Fruit fly (Drosophila melanogaster) whole organism, prepupa: Measurements from ENCODE around the gene awd.

Source experiments
- Blimp-1 ChIP-seq: fragments of 200-800 bp; sonication (Bioruptor generic); optimal IDR thresholded peaks from 3 replicates; lab custom pipeline; 2017; ENCODE audit warnings: missing biosample characterization, missing genetic modification characterization, mild to moderate bottlenecking, moderate library complexity, missing genetic modification reagents
- CG10669 ChIP-seq: fragments of 200-800 bp; sonication (Bioruptor generic); optimal IDR thresholded peaks from 3 replicates; lab custom pipeline; 2018; ENCODE audit warnings: missing biosample characterization, mild to moderate bottlenecking, missing genetic modification characterization, moderate library complexity
- CG11902 ChIP-seq: fragments of 200-800 bp; sonication (Bioruptor generic); optimal IDR thresholded peaks from 3 replicates; lab custom pipeline; 2016; ENCODE audit warnings: missing biosample characterization, missing genetic modification characterization
- CG15336 ChIP-seq: fragments of 200-800 bp; sonication (Bioruptor generic); IDR thresholded peaks from 2 replicates; pipeline ENCODE4 v1.3.6; 2022; ENCODE audit warnings: missing biosample characterization, missing genetic modification characterization
- CG1621 ChIP-seq: fragments of 200-800 bp; sonication (Bioruptor generic); optimal IDR thresholded peaks from 3 replicates; lab custom pipeline; 2018; ENCODE audit warnings: missing biosample characterization, mild to moderate bottlenecking, missing genetic modification characterization
- CG16779 ChIP-seq: fragments of 200-800 bp; sonication (Bioruptor generic); optimal IDR thresholded peaks from 3 replicates; lab custom pipeline; 2017; ENCODE audit warnings: missing biosample characterization, mild to moderate bottlenecking, missing genetic modification characterization
- CG3032 ChIP-seq: fragments of 200-800 bp; optimal IDR thresholded peaks from 2 replicates; lab custom pipeline; 2019; ENCODE audit warnings: missing biosample characterization, mild to moderate bottlenecking, missing genetic modification characterization, moderate library complexity
- CG31627 ChIP-seq: fragments of 200-800 bp; sonication (Bioruptor generic); optimal IDR thresholded peaks from 3 replicates; lab custom pipeline; 2016; ENCODE audit warnings: missing biosample characterization, missing genetic modification characterization
- CG32006 ChIP-seq: fragments of 200-800 bp; sonication (Bioruptor generic); optimal IDR thresholded peaks from 3 replicates; lab custom pipeline; 2017; ENCODE audit warnings: missing biosample characterization, mild to moderate bottlenecking, missing genetic modification characterization
- CG34406 ChIP-seq: fragments of 200-800 bp; sonication (Bioruptor generic); optimal IDR thresholded peaks from 3 replicates; lab custom pipeline; 2016; ENCODE audit warnings: missing biosample characterization, missing genetic modification characterization
- CG6163 ChIP-seq: fragments of 200-800 bp; sonication (Bioruptor generic); IDR thresholded peaks from 3 replicates; pipeline ENCODE4 v1.3.6; 2022; ENCODE audit warnings: missing biosample characterization, missing genetic modification characterization
- CG6276 ChIP-seq: fragments of 200-800 bp; sonication (Bioruptor generic); optimal IDR thresholded peaks from 2 replicates; lab custom pipeline; 2017; ENCODE audit warnings: missing biosample characterization, mild to moderate bottlenecking, missing genetic modification characterization
- CG6808 ChIP-seq: fragments of 200-800 bp; sonication (Bioruptor generic); optimal IDR thresholded peaks from 3 replicates; lab custom pipeline; 2017; ENCODE audit warnings: missing biosample characterization, missing genetic modification characterization, mild to moderate bottlenecking, moderate library complexity, missing genetic modification reagents
- CG6854 ChIP-seq: fragments of 200-800 bp; sonication (Bioruptor generic); optimal IDR thresholded peaks from 2 replicates; lab custom pipeline; 2017; ENCODE audit warnings: missing biosample characterization, mild to moderate bottlenecking, missing genetic modification characterization
- CG7368 ChIP-seq: fragments of 200-800 bp; sonication (Bioruptor generic); optimal IDR thresholded peaks from 3 replicates; lab custom pipeline; 2016; ENCODE audit warnings: missing biosample characterization, missing genetic modification characterization
- CG8119 ChIP-seq: fragments of 200-800 bp; sonication (Bioruptor generic); IDR thresholded peaks from 3 replicates; pipeline ENCODE4 v1.3.6; 2022; ENCODE audit warnings: missing biosample characterization, missing genetic modification characterization
- CG8632 ChIP-seq: fragments of 200-800 bp; sonication (Bioruptor generic); optimal IDR thresholded peaks from 3 replicates; lab custom pipeline; 2016; ENCODE audit warnings: missing biosample characterization, missing genetic modification characterization
- CG9139 ChIP-seq: fragments of 200-800 bp; sonication (Bioruptor generic); optimal IDR thresholded peaks from 3 replicates; lab custom pipeline; 2017; ENCODE audit warnings: missing biosample characterization, mild to moderate bottlenecking, missing genetic modification characterization
- Eip78C ChIP-seq: fragments of 200-800 bp; sonication (Bioruptor generic); peaks from one replicate; lab custom pipeline; 2016; ENCODE audit warnings: missing biosample characterization, missing genetic modification characterization
- Eip93F ChIP-seq: fragments of 200-800 bp; sonication (Bioruptor generic); optimal IDR thresholded peaks from 2 replicates; lab custom pipeline; 2016; ENCODE audit warnings: missing biosample characterization, mild to moderate bottlenecking, missing genetic modification characterization
- Ets21C ChIP-seq: fragments of 200-800 bp; sonication (Bioruptor generic); optimal IDR thresholded peaks from 3 replicates; lab custom pipeline; 2016; ENCODE audit warnings: missing biosample characterization, missing genetic modification characterization
- Ets96B ChIP-seq: fragments of 200-800 bp; optimal IDR thresholded peaks from 2 replicates; lab custom pipeline; 2019; ENCODE audit warnings: missing biosample characterization, mild to moderate bottlenecking, missing genetic modification characterization, moderate library complexity
- Gug ChIP-seq: fragments of 200-800 bp; sonication (Bioruptor generic); IDR thresholded peaks from 2 replicates; pipeline ENCODE4 v1.3.6; 2022; ENCODE audit warnings: missing biosample characterization, missing genetic modification characterization
- Hr38 ChIP-seq: sonication (Bioruptor generic); optimal IDR thresholded peaks from 2 replicates; lab custom pipeline; 2016; ENCODE audit warnings: missing biosample characterization, missing genetic modification characterization
- Hr39 ChIP-seq: fragments of 200-800 bp; sonication (Bioruptor generic); optimal IDR thresholded peaks from 2 replicates; lab custom pipeline; 2016; ENCODE audit warnings: missing biosample characterization, missing genetic modification characterization
- Hr4 ChIP-seq: fragments of 200-800 bp; sonication (Bioruptor generic); optimal IDR thresholded peaks from 3 replicates; lab custom pipeline; 2016; ENCODE audit warnings: missing biosample characterization, missing genetic modification characterization
- Met ChIP-seq: fragments of 200-800 bp; sonication (Bioruptor generic); optimal IDR thresholded peaks from 3 replicates; lab custom pipeline; 2016; ENCODE audit warnings: missing biosample characterization, missing genetic modification characterization
- Sox15 ChIP-seq: fragments of 200-800 bp; sonication (Bioruptor generic); optimal IDR thresholded peaks from 3 replicates; lab custom pipeline; 2016; ENCODE audit warnings: missing biosample characterization, missing genetic modification characterization
- achi ChIP-seq: fragments of 200-800 bp; sonication (Bioruptor generic); optimal IDR thresholded peaks from 3 replicates; lab custom pipeline; 2016; ENCODE audit warnings: missing biosample characterization, missing genetic modification characterization
- acj6 ChIP-seq: fragments of 200-800 bp; sonication (Bioruptor generic); optimal IDR thresholded peaks from 3 replicates; lab custom pipeline; 2016; ENCODE audit warnings: missing biosample characterization, missing genetic modification characterization
- cyc ChIP-seq: fragments of 200-800 bp; sonication (Bioruptor generic); optimal IDR thresholded peaks from 3 replicates; lab custom pipeline; 2016; ENCODE audit warnings: missing biosample characterization, missing genetic modification characterization
- dsx ChIP-seq: fragments of 200-800 bp; optimal IDR thresholded peaks from 3 replicates; lab custom pipeline; 2019; ENCODE audit warnings: missing biosample characterization, mild to moderate bottlenecking, missing genetic modification characterization, moderate library complexity; ENCODE audit not compliant: poor library complexity, severe bottlenecking
- eg ChIP-seq: fragments of 200-800 bp; sonication (Bioruptor generic); IDR thresholded peaks from 3 replicates; pipeline ENCODE4 v1.3.6; 2022; ENCODE audit warnings: missing biosample characterization, missing genetic modification characterization
- fd59A ChIP-seq: fragments of 200-800 bp; sonication (Bioruptor generic); optimal IDR thresholded peaks from 2 replicates; lab custom pipeline; 2017; ENCODE audit warnings: missing biosample characterization, mild to moderate bottlenecking, missing genetic modification characterization, missing genetic modification reagents
- fkh ChIP-seq: fragments of 200-800 bp; sonication (Bioruptor generic); optimal IDR thresholded peaks from 3 replicates; lab custom pipeline; 2017; ENCODE audit warnings: missing biosample characterization, mild to moderate bottlenecking, missing genetic modification characterization, moderate library complexity
- lz ChIP-seq: fragments of 200-800 bp; sonication (Bioruptor generic); optimal IDR thresholded peaks from 3 replicates; lab custom pipeline; 2016; ENCODE audit warnings: missing biosample characterization, missing genetic modification characterization
- net ChIP-seq: fragments of 200-800 bp; sonication (Bioruptor generic); optimal IDR thresholded peaks from 3 replicates; lab custom pipeline; 2016; ENCODE audit warnings: missing biosample characterization, missing genetic modification characterization
- salr ChIP-seq, 2 experiments: fragments of 200-800 bp; sonication (Bioruptor generic); optimal IDR thresholded peaks; 3 replicates each; lab custom pipeline; 2016 to 2018; ENCODE audit warnings: missing biosample characterization in 2 of 2, missing genetic modification characterization in 2 of 2, mild to moderate bottlenecking in 1 of 2
- spab ChIP-seq: fragments of 200-800 bp; sonication (Bioruptor generic); optimal IDR thresholded peaks from 2 replicates; lab custom pipeline; 2017; ENCODE audit warnings: missing biosample characterization, mild to moderate bottlenecking, missing genetic modification characterization, missing genetic modification reagents
- ss ChIP-seq, 2 experiments: fragments of 200-800 bp; sonication (Bioruptor generic); optimal IDR thresholded peaks; 2 replicates in 1 of 2; 3 replicates in 1 of 2; lab custom pipeline; 2017 to 2018; ENCODE audit warnings: mild to moderate bottlenecking in 2 of 2, missing biosample characterization in 2 of 2, missing genetic modification characterization in 2 of 2, moderate library complexity in 1 of 2
- svp ChIP-seq: fragments of 200-800 bp; sonication (Bioruptor generic); peaks from one replicate; lab custom pipeline; 2016; ENCODE audit warnings: missing biosample characterization, missing genetic modification characterization
- topi ChIP-seq: fragments of 200-800 bp; sonication (Bioruptor generic); optimal IDR thresholded peaks from 3 replicates; lab custom pipeline; 2016; ENCODE audit warnings: missing biosample characterization, missing genetic modification characterization
- vri ChIP-seq: fragments of 200-800 bp; sonication (Bioruptor generic); optimal IDR thresholded peaks from 3 replicates; lab custom pipeline; 2016; ENCODE audit warnings: missing biosample characterization, mild to moderate bottlenecking, missing genetic modification characterization

awd gene

DNA sequence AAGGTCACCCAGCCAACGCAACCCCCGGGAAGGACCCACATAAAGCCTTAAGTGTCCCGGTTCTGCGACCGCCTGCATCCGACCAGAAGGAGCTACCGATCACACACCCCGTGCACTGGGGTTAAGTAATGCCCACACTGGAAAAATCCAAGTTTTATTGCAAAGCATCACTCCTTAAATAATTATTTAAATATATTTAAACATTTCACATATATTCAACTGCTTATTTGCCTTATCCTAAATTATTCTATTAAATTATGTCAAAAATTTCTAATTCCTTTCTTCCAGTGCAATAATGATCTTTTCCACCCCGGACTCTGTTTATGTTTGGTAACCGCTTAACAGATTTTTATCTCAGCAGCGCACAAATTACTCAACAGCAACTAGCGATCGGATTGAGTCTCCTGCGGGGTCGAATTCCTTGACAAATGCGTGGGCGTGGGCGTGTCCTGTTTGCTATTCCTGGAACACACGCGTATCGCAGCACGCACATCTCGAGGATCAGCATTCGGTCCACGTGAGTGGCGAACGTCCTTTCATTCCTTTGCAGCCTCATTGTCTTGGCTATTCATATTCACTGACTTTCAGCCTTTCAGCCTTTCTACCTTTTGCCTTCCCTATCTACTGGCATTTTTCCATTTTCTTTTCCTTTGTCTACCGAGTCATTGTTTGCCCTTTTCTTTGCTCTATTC lies 41.2 kb downstream of the awd start:
- TF ChIP-seq Gug (GFP tag; lab: Robert Waterston, UW) (no peak), Ets96B (tag; lab: Kevin White, UChicago) (peak; percentile 3), Eip78C (peak; percentile 36), CG8119 (GFP tag; lab: Robert Waterston, UW) (0 out of 3 replicates have a peak, but pooled peaks have one; percentile 33)
- TF ChIP-seq, all 60 proteins: peak for 3

DNA sequence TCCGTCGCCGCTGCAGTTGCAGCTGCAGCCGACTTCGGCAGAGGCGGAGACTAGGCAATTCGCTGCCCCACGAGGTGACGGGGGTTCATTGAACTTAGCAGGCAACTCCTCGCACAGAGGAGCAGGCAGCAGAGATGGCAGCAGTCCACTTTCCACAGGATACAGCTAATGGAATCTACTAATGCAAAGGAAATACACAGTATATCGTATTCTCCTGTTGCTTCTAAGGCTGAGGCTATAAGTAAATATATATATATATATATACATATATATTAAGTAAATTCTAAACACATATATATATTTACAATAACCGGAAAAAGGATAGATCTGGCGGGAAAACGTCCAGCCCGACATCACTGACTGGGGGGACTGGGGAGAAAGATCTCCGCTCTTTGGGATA lies 42.5 kb downstream of the awd start:
- peak; percentile 18 for TF ChIP-seq CG3032 (tag; lab: Kevin White, UChicago)
- peak; percentile 8 for TF ChIP-seq Ets96B (tag; lab: Kevin White, UChicago)
- no peak for TF ChIP-seq CG6276 (GFP tag; lab: Kevin White, UChicago)
- no peak for TF ChIP-seq CG11902
- TF ChIP-seq spab (GFP tag; lab: Kevin White, UChicago): peak; percentile 15
- TF ChIP-seq, all 60 proteins: peak for 3

DNA sequence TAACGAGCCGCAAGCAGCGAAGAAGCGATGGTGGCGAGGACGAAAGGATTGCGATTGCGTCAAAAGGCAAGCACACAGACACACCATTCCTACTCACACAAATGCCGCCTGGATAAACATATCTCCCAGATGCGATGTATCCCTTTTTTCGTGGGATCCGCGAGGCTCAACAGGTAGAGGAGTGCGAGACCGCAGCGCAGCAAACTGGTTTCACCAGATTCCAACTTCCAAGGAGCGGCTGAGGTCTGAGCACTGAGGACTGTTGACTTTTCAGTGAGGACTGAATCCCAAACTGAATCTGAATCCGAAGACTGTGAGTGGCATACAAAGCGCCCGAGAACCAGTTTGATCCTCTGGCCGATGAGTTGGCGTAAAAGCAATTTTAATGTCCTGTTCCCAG lies 43.9 kb downstream of the awd start:
- TF ChIP-seq net (GFP tag; lab: Kevin White, UChicago) (peak; percentile 11), CG6854 (GFP tag; lab: Kevin White, UChicago) (peak; percentile 50), dsx (GFP tag; lab: Kevin White, UChicago) (peak; percentile 56), Eip93F (GFP tag; lab: Kevin White, UChicago) (no peak), svp (GFP tag; lab: Kevin White, UChicago) (peak; percentile 2), CG6808 (peak; percentile 8), vri (GFP tag; lab: Kevin White, UChicago) (peak; percentile 39), ss (GFP tag; optimal IDR thresholded peaks at IDR 0.05; lab: Kevin White, UChicago) (peak; percentile 40 to 53), CG10669 (GFP tag; lab: Kevin White, UChicago) (no peak), Hr4 (GFP tag; lab: Kevin White, UChicago) (no peak), CG6163 (GFP tag; lab: Robert Waterston, UW) (0 out of 3 replicates have a peak, but pooled peaks have one; percentile 8), CG1621 (tag; lab: Kevin White, UChicago) (peak; percentile 44), Eip78C (peak; percentile 66)

DNA sequence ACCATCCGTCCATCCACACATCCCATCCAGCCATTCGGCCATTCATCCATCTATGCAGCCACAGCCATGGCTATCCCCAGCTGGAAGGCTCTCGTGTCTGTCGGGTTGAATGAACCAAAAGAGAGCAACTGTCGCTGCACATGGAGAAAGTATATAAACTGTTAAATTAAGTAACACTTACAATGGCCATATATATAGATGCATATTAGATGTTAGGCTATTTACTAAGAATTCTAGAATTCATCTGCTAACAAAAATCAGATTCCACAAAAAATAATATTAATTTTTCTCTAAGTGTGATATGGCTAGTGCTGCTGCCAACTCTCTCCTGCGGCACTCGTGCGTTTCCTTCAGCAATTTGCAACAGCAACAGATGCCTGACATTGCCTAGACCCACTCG lies 45.7 kb downstream of the awd start:
- TF ChIP-seq fkh (GFP tag; lab: Kevin White, UChicago) (no peak), Eip93F (GFP tag; lab: Kevin White, UChicago) (no peak), CG8632 (no peak), Hr39 (peak; percentile 15), acj6 (GFP tag; lab: Kevin White, UChicago) (peak; percentile 65), CG8119 (GFP tag; lab: Robert Waterston, UW) (peak; percentile 88), lz (GFP tag; lab: Kevin White, UChicago) (no peak), spab (GFP tag; lab: Kevin White, UChicago) (peak; percentile 43), CG31627 (no peak), Blimp-1 (GFP tag; lab: Kevin White, UChicago) (no peak), topi (GFP tag; lab: Kevin White, UChicago) (no peak), CG32006 (GFP tag; lab: Kevin White, UChicago) (peak; percentile 87), salr (GFP tag; optimal IDR thresholded peaks at IDR 0.05; lab: Kevin White, UChicago) (peak; percentile 13 to 74), vri (GFP tag; lab: Kevin White, UChicago) (no peak), Sox15 (no peak), Ets21C (no peak), eg (GFP tag; lab: Robert Waterston, UW) (peak; percentile 74; the same call in 2 of the 3 replicates), Eip78C (peak; percentile 86), CG7368 (GFP tag; lab: Kevin White, UChicago) (no peak), Met (peak; percentile 30), CG34406 (peak; percentile 18), achi (GFP tag; lab: Kevin White, UChicago) (peak; percentile 67), CG9139 (GFP tag; lab: Kevin White, UChicago) (peak; percentile 23), CG6163 (GFP tag; lab: Robert Waterston, UW) (peak; percentile 90), Hr38 (GFP tag; lab: Kevin White, UChicago) (no peak), Gug (GFP tag; lab: Robert Waterston, UW) (peak; percentile 62), cyc (GFP tag; lab: Kevin White, UChicago) (no peak), fd59A (peak; percentile 51), CG16779 (peak; percentile 34), CG10669 (GFP tag; lab: Kevin White, UChicago) (peak; percentile 47), CG15336 (GFP tag; lab: Robert Waterston, UW) (peak; percentile 84)
